Worm (Caenorhabditis elegans) whole organism, mixed stage, embryonic: ENCODE results near the gene C53C11.1.

Experiments used
- M03D4.4 ChIP-seq: sonication (generic microtip); optimal IDR thresholded peaks from 2 replicates; lab custom pipeline; 2017; ENCODE audit warnings: mild to moderate bottlenecking, missing genetic modification characterization, missing compliant biosample characterization
- bed-3 ChIP-seq: fragments of 200-800 bp; sonication (Bioruptor generic); optimal IDR thresholded peaks from 3 replicates; lab custom pipeline; 2018; ENCODE audit warnings: mild to moderate bottlenecking, missing genetic modification characterization, moderate library complexity, missing compliant biosample characterization
- blmp-1 ChIP-seq: fragments of 150-350 bp; optimal IDR thresholded peaks from 2 replicates; lab custom pipeline; 2014; ENCODE audit warnings: missing biosample characterization, missing genetic modification characterization
- ceh-39 ChIP-seq: fragments of 150-350 bp; optimal IDR thresholded peaks from 2 replicates; lab custom pipeline; 2014; ENCODE audit warnings: missing biosample characterization, missing genetic modification characterization
- ceh-83 ChIP-seq: fragments of 200-800 bp; sonication (Bioruptor generic); optimal IDR thresholded peaks from 2 replicates; lab custom pipeline; 2018; ENCODE audit warnings: mild to moderate bottlenecking, missing genetic modification characterization, missing compliant biosample characterization
- ces-1 ChIP-seq: fragments of 150-350 bp; optimal IDR thresholded peaks from 2 replicates; lab custom pipeline; 2014; ENCODE audit warnings: missing biosample characterization, missing genetic modification reagents, missing genetic modification characterization
- cnd-1 ChIP-seq: fragments of 200-800 bp; sonication (Bioruptor generic); optimal IDR thresholded peaks from 2 replicates; lab custom pipeline; 2018; ENCODE audit warnings: mild to moderate bottlenecking, missing genetic modification characterization, missing compliant biosample characterization
- elt-1 ChIP-seq: sonication (generic microtip); optimal IDR thresholded peaks from 2 replicates; lab custom pipeline; 2017; ENCODE audit warnings: missing genetic modification characterization, mild to moderate bottlenecking, missing compliant biosample characterization, antibody characterized with exemption, moderate library complexity, borderline replicate concordance; ENCODE audit not compliant: insufficient read depth
- elt-3 ChIP-seq: fragments of 150-350 bp; optimal IDR thresholded peaks from 2 replicates; lab custom pipeline; 2014; ENCODE audit warnings: missing biosample characterization, missing genetic modification characterization
- flh-1 ChIP-seq: fragments of 200-800 bp; sonication (Bioruptor generic); optimal IDR thresholded peaks from 2 replicates; lab custom pipeline; 2018; ENCODE audit warnings: mild to moderate bottlenecking, missing genetic modification characterization, moderate library complexity, missing compliant biosample characterization
- ham-2 ChIP-seq: fragments of 200-800 bp; sonication (Bioruptor generic); optimal IDR thresholded peaks from 2 replicates; lab custom pipeline; 2018; ENCODE audit warnings: mild to moderate bottlenecking, missing genetic modification characterization, missing compliant biosample characterization
- hlh-1 ChIP-seq: fragments of 150-350 bp; optimal IDR thresholded peaks from 2 replicates; lab custom pipeline; 2014; ENCODE audit warnings: missing biosample characterization, missing genetic modification reagents, missing genetic modification characterization
- lin-13 ChIP-seq: fragments of 150-350 bp; optimal IDR thresholded peaks from 2 replicates; lab custom pipeline; 2014; ENCODE audit warnings: missing biosample characterization, missing genetic modification characterization
- lin-32 ChIP-seq: fragments of 200-800 bp; sonication (Bioruptor generic); optimal IDR thresholded peaks from 2 replicates; lab custom pipeline; 2018; ENCODE audit warnings: mild to moderate bottlenecking, missing genetic modification characterization, missing compliant biosample characterization
- lsy-2 ChIP-seq: fragments of 150-350 bp; optimal IDR thresholded peaks from 2 replicates; lab custom pipeline; 2014; ENCODE audit warnings: missing biosample characterization, missing genetic modification characterization
- mab-5 ChIP-seq: fragments of 150-350 bp; optimal IDR thresholded peaks from 2 replicates; lab custom pipeline; 2014; ENCODE audit warnings: missing biosample characterization, missing genetic modification characterization
- mep-1 ChIP-seq: fragments of 150-350 bp; optimal IDR thresholded peaks from 2 replicates; lab custom pipeline; 2017; ENCODE audit warnings: missing biosample characterization, missing genetic modification reagents, missing genetic modification characterization, inconsistent platforms
- mls-2 ChIP-seq: sonication (generic microtip); optimal IDR thresholded peaks from 2 replicates; lab custom pipeline; 2016; ENCODE audit warnings: mild to moderate bottlenecking, missing genetic modification characterization, moderate library complexity, missing compliant biosample characterization
- nhr-12 ChIP-seq: fragments of 150-350 bp; optimal IDR thresholded peaks from 2 replicates; lab custom pipeline; 2014; ENCODE audit warnings: missing biosample characterization, missing genetic modification characterization
- nhr-2 ChIP-seq: fragments of 150-350 bp; optimal IDR thresholded peaks from 2 replicates; lab custom pipeline; 2014; ENCODE audit warnings: missing biosample characterization, missing genetic modification characterization
- nhr-237 ChIP-seq: fragments of 150-350 bp; optimal IDR thresholded peaks from 2 replicates; lab custom pipeline; 2014; ENCODE audit warnings: missing biosample characterization, missing genetic modification characterization
- nhr-28 ChIP-seq: fragments of 150-350 bp; optimal IDR thresholded peaks from 2 replicates; lab custom pipeline; 2014; ENCODE audit warnings: missing biosample characterization, missing genetic modification characterization
- nhr-76 ChIP-seq: sonication (generic microtip); optimal IDR thresholded peaks from 2 replicates; lab custom pipeline; 2017; ENCODE audit warnings: missing biosample characterization, missing genetic modification characterization
- pha-4 ChIP-seq: fragments of 150-350 bp; optimal IDR thresholded peaks from 2 replicates; lab custom pipeline; 2018; ENCODE audit warnings: missing biosample characterization, missing genetic modification reagents, missing genetic modification characterization
- sem-2 ChIP-seq: fragments of 200-800 bp; sonication (Bioruptor generic); optimal IDR thresholded peaks from 2 replicates; lab custom pipeline; 2018; ENCODE audit warnings: mild to moderate bottlenecking, missing genetic modification characterization, missing compliant biosample characterization
- sptf-1 ChIP-seq: sonication (generic microtip); optimal IDR thresholded peaks from 2 replicates; lab custom pipeline; 2017; ENCODE audit warnings: mild to moderate bottlenecking, missing genetic modification characterization, moderate library complexity, missing compliant biosample characterization
- tbx-8 ChIP-seq: fragments of 200-800 bp; sonication (Bioruptor generic); optimal IDR thresholded peaks from 2 replicates; lab custom pipeline; 2018; ENCODE audit warnings: mild to moderate bottlenecking, missing genetic modification characterization, moderate library complexity, missing compliant biosample characterization
- unc-120 ChIP-seq: sonication (generic microtip); optimal IDR thresholded peaks from 2 replicates; lab custom pipeline; 2017; ENCODE audit warnings: missing genetic modification characterization, missing compliant biosample characterization; ENCODE audit not compliant: poor library complexity, severe bottlenecking
- unc-39 ChIP-seq: fragments of 150-350 bp; optimal IDR thresholded peaks from 2 replicates; lab custom pipeline; 2014; ENCODE audit warnings: missing biosample characterization, missing genetic modification characterization
- zip-8 ChIP-seq: fragments of 150-350 bp; optimal IDR thresholded peaks from 2 replicates; lab custom pipeline; 2014; ENCODE audit warnings: missing biosample characterization, missing genetic modification characterization
- ztf-11 ChIP-seq: fragments of 150-350 bp; optimal IDR thresholded peaks from 2 replicates; lab custom pipeline; 2014; ENCODE audit warnings: missing biosample characterization, missing genetic modification characterization

Gene C53C11.1

DNA sequence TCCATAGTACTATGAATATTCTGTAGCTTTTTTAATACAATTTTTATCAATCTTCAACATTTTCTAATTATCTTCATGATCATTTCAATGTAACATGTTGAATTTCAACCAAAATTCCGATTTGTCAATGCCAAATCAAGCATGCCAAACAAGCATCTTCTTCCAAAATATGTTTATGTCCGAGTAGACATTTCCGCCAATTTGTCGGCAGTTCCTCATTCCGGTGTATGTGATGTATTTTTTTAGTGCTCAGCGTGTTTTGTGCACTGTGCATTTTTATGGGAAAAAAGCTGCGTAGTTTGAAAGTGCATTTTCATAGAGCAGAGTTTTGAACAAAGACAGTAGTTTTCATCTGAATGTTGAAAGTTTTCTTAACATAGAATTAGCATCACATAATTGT lies 8.8 kb downstream of the C53C11.1 start:
- TF ChIP-seq sem-2 (GFP tag; lab: Kevin White, UChicago) (no peak), ztf-11 (tag; lab: Kevin White, UChicago) (no peak), blmp-1 (tag; lab: Kevin White, UChicago) (no peak), elt-1 (tag; lab: Kevin White, UChicago) (no peak), cnd-1 (no peak), lin-32 (no peak), ham-2 (GFP tag; lab: Kevin White, UChicago) (no peak)

DNA sequence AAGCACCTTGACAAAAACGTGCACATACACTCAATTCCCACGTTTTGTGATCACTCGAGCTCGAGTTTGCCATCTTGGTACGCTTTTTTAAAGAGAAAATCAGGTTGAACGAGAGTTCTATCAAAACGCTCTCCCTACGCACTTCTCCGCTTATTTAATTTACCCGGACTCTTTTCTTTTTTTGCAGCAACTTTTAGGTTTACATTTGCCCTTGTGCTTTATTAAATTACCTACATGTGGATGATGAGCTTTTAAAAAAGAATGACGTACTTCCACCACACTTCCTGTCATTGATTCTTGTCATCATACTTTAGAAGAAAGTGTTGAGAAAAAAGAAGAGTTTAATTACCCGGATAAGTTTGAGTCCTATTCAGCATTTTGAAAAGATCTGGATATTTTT lies 11.5 kb downstream of the C53C11.1 start:
- TF ChIP-seq ces-1: peak; percentile 49
- TF ChIP-seq mep-1: no peak
- no peak for TF ChIP-seq flh-1 (GFP tag; lab: Kevin White, UChicago)
- no peak for TF ChIP-seq cnd-1
- TF ChIP-seq ceh-83 (GFP tag; lab: Kevin White, UChicago): no peak
- TF ChIP-seq nhr-12 (tag; lab: Kevin White, UChicago): no peak
- no peak for TF ChIP-seq nhr-76 (tag; lab: Kevin White, UChicago)
- TF ChIP-seq ceh-39 (tag; lab: Kevin White, UChicago): no peak

DNA sequence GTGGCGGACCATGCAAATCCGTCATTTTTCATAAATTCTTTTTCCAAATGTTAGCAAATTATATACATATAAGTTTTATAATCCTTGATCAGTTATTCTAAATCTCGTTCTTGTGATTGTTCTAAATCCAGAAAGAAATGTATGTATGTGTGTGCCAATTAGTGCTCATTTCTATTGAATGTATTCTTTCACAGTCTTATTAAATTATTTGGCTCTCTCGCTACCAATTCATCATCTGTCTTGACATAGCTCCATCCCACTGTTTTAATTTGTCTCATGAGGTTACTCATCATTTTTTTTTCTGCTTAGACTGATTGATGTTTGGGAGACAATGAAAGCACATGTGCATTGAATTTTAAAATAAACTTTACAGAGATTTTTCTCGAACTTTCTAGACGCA lies 14.9 kb downstream of the C53C11.1 start:
- peak; percentile 57 for TF ChIP-seq ces-1
- TF ChIP-seq bed-3: no peak

DNA sequence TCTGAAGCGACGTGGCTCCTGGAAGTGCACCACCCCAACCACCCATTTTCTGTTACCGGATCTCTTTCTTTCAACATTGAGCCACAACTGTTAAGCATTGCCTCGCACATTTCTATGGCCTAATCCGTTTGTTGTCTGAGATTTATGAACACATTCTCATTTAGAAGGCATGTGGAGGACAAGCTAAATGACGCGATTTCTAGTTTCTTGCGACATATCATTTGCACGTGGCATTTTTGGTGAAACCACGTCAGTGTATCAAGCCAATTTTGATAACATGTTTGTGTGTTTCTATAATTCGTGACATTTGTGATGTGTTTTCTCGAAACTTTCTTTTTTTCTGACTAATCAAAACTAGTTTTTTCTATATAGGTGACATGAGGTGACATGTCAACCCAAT lies 16.2 kb downstream of the C53C11.1 start:
- TF ChIP-seq nhr-76 (tag; lab: Kevin White, UChicago): no peak
- TF ChIP-seq cnd-1: no peak
- no peak for TF ChIP-seq nhr-2
- no peak for TF ChIP-seq unc-39 (tag; lab: Kevin White, UChicago)
- no peak for TF ChIP-seq bed-3
- TF ChIP-seq zip-8: no peak
- no peak for TF ChIP-seq nhr-28 (tag; lab: Kevin White, UChicago)
- no peak for TF ChIP-seq elt-1 (tag; lab: Kevin White, UChicago)
- no peak for TF ChIP-seq ham-2 (GFP tag; lab: Kevin White, UChicago)
- no peak for TF ChIP-seq mls-2
- TF ChIP-seq tbx-8 (GFP tag; lab: Kevin White, UChicago): no peak
- TF ChIP-seq unc-120 (tag; lab: Kevin White, UChicago): no peak
- TF ChIP-seq blmp-1 (tag; lab: Kevin White, UChicago): no peak
- TF ChIP-seq lin-13: no peak

DNA sequence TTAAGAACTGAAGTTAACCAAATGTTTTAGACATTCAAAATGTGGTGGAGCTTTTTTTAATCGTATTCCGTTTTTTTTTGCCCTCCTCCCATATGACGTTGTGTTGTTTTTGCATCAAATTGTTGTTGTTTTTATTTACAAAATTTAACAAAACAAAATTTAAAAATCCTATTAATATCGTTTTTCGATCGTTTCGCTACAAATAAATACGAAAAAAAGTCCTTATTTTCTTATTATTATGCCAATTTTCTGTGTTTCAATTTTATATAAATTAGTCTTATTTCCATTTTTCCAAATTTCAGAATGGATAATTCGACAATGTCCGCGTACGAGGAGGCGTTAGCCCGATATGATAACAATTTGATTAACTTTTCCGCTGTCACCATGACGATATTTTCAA lies 18.9 kb downstream of the C53C11.1 start, which contains the start of gene npr-36:
npr-36 (plus strand) TSS at position 301 of the 400 bp plus-strand sequence.
- TF ChIP-seq M03D4.4 (tag; lab: Kevin White, UChicago) (no peak), flh-1 (GFP tag; lab: Kevin White, UChicago) (no peak), unc-39 (tag; lab: Kevin White, UChicago) (no peak), sptf-1 (tag; lab: Kevin White, UChicago) (no peak), pha-4 (tag; lab: Kevin White, UChicago) (no peak), lin-32 (no peak), ztf-11 (tag; lab: Kevin White, UChicago) (no peak), ham-2 (GFP tag; lab: Kevin White, UChicago) (no peak), lin-13 (no peak), nhr-237 (tag; lab: Kevin White, UChicago) (no peak), tbx-8 (GFP tag; lab: Kevin White, UChicago) (no peak), elt-1 (tag; lab: Kevin White, UChicago) (no peak)
- TF ChIP-seq, all 35 proteins: peak for 0

DNA sequence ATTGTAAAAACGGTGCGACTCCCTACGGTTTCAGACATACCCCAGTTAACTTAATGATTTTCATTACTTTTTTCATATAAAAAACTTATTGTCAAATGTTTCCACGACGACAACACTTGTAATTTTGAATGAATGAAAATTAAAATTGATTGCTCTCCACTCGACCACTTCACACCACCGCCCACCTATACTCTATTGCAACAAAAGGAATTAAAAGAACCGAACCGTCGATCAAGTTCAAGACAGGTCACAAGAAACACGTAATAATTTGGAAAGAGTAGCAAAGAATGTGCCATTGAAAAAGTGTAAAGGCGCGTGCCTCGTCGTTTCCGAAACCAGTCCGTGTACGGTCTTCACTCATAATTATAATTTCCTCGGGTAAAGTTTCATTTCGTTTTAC lies 21.9 kb downstream of the C53C11.1 start, which contains the start of gene F10D7.11:
F10D7.11 (plus strand) TSS at position 301 of the 400 bp plus-strand sequence.
- TF ChIP-seq nhr-237 (tag; lab: Kevin White, UChicago) (no peak), lsy-2 (tag; lab: Kevin White, UChicago) (no peak), mls-2 (no peak), nhr-76 (tag; lab: Kevin White, UChicago) (no peak), flh-1 (GFP tag; lab: Kevin White, UChicago) (no peak), blmp-1 (tag; lab: Kevin White, UChicago) (no peak), elt-3 (tag; lab: Kevin White, UChicago) (no peak), mab-5 (tag; lab: Kevin White, UChicago) (no peak), unc-39 (tag; lab: Kevin White, UChicago) (no peak), hlh-1 (tag; lab: Kevin White, UChicago) (no peak), pha-4 (tag; lab: Kevin White, UChicago) (no peak), sem-2 (GFP tag; lab: Kevin White, UChicago) (no peak), tbx-8 (GFP tag; lab: Kevin White, UChicago) (no peak), lin-32 (no peak), mep-1 (no peak), nhr-2 (no peak), zip-8 (no peak)
